Worm (Caenorhabditis elegans) whole organism, late embryonic: ENCODE results near the gene ddx-19.
A peak's percentile ranks its signal among the peaks of the same experiment; 100 is the strongest.

ENCODE experiments used
- T23F11.4 ChIP-seq: fragments of 200-800 bp; sonication (Bioruptor generic); optimal IDR thresholded peaks from 2 replicates; lab custom pipeline; 2018; ENCODE audit warnings: mild to moderate bottlenecking, missing genetic modification characterization, missing compliant biosample characterization
- Y22D7AL.16 ChIP-seq: sonication (generic microtip); optimal IDR thresholded peaks from 2 replicates; lab custom pipeline; 2016; ENCODE audit warnings: missing genetic modification characterization, missing compliant biosample characterization
- ahr-1 ChIP-seq: sonication (generic microtip); optimal IDR thresholded peaks from 2 replicates; lab custom pipeline; 2016; ENCODE audit warnings: missing genetic modification characterization, missing compliant biosample characterization
- ama-1 ChIP-seq: fragments of 150-350 bp; optimal IDR thresholded peaks from 2 replicates; lab custom pipeline; 2014
- ceh-14 ChIP-seq: sonication (generic microtip); optimal IDR thresholded peaks from 2 replicates; lab custom pipeline; 2016; ENCODE audit warnings: missing genotype, missing genetic modification characterization, missing compliant biosample characterization
- ceh-19 ChIP-seq: fragments of 200-800 bp; sonication (Bioruptor generic); optimal IDR thresholded peaks from 2 replicates; lab custom pipeline; 2018; ENCODE audit warnings: mild to moderate bottlenecking, missing genetic modification characterization, missing compliant biosample characterization
- ceh-24 ChIP-seq: sonication (generic microtip); optimal IDR thresholded peaks from 2 replicates; lab custom pipeline; 2016; ENCODE audit warnings: mild to moderate bottlenecking, missing genetic modification characterization, missing compliant biosample characterization
- ceh-34 ChIP-seq: sonication (generic microtip); optimal IDR thresholded peaks from 2 replicates; lab custom pipeline; 2016; ENCODE audit warnings: mild to moderate bottlenecking, missing genetic modification characterization, missing compliant biosample characterization
- dve-1 ChIP-seq: sonication (generic microtip); optimal IDR thresholded peaks from 2 replicates; lab custom pipeline; 2017; ENCODE audit warnings: antibody characterized with exemption, mild to moderate bottlenecking, missing genetic modification characterization, missing compliant biosample characterization
- fax-1 ChIP-seq: sonication (generic microtip); optimal IDR thresholded peaks from 2 replicates; lab custom pipeline; 2016; ENCODE audit warnings: missing genotype, missing genetic modification characterization, missing compliant biosample characterization
- fkh-10 ChIP-seq: fragments of 150-350 bp; optimal IDR thresholded peaks from 2 replicates; lab custom pipeline; 2014; ENCODE audit warnings: missing biosample characterization, missing genetic modification reagents, missing genetic modification characterization
- hlh-15 ChIP-seq: sonication (generic microtip); optimal IDR thresholded peaks from 2 replicates; lab custom pipeline; 2016; ENCODE audit warnings: missing genetic modification characterization, missing compliant biosample characterization
- hlh-30 ChIP-seq: sonication (generic microtip); optimal IDR thresholded peaks from 2 replicates; lab custom pipeline; 2017; ENCODE audit warnings: antibody characterized with exemption, missing genetic modification characterization, missing compliant biosample characterization; ENCODE audit not compliant: insufficient read depth
- hlh-6 ChIP-seq: sonication (generic microtip); optimal IDR thresholded peaks from 2 replicates; lab custom pipeline; 2016; ENCODE audit warnings: missing genotype, missing genetic modification characterization, missing compliant biosample characterization
- hlh-8 ChIP-seq: sonication (generic microtip); optimal IDR thresholded peaks from 2 replicates; lab custom pipeline; 2016; ENCODE audit warnings: missing genotype, missing genetic modification characterization, missing compliant biosample characterization
- lim-6 ChIP-seq: sonication (generic microtip); optimal IDR thresholded peaks from 2 replicates; lab custom pipeline; 2016; ENCODE audit warnings: missing genetic modification characterization, missing compliant biosample characterization
- nhr-232 ChIP-seq: sonication (generic microtip); optimal IDR thresholded peaks from 2 replicates; lab custom pipeline; 2016; ENCODE audit warnings: missing genetic modification characterization, missing compliant biosample characterization
- npax-4 ChIP-seq: sonication (generic microtip); optimal IDR thresholded peaks from 2 replicates; lab custom pipeline; 2016; ENCODE audit warnings: missing genetic modification characterization, missing compliant biosample characterization
- pax-1 ChIP-seq: fragments of 150-350 bp; optimal IDR thresholded peaks from 2 replicates; lab custom pipeline; 2014; ENCODE audit warnings: missing biosample characterization, missing genetic modification characterization
- pha-2 ChIP-seq: sonication (generic microtip); optimal IDR thresholded peaks from 2 replicates; lab custom pipeline; 2017; ENCODE audit warnings: mild to moderate bottlenecking, missing genetic modification characterization, missing compliant biosample characterization
- pros-1 ChIP-seq: fragments of 150-350 bp; optimal IDR thresholded peaks from 2 replicates; lab custom pipeline; 2014; ENCODE audit warnings: missing biosample characterization, missing genetic modification reagents, missing genetic modification characterization
- ref-2 ChIP-seq: sonication (generic microtip); optimal IDR thresholded peaks from 2 replicates; lab custom pipeline; 2016; ENCODE audit warnings: missing genetic modification characterization, missing compliant biosample characterization
- rnt-1 ChIP-seq: sonication (generic microtip); optimal IDR thresholded peaks from 2 replicates; lab custom pipeline; 2016; ENCODE audit warnings: missing genetic modification characterization, missing compliant biosample characterization
- sdc-2 ChIP-seq: sonication (generic microtip); optimal IDR thresholded peaks from 2 replicates; lab custom pipeline; 2016; ENCODE audit warnings: missing genotype, missing genetic modification characterization, missing compliant biosample characterization
- sox-2 ChIP-seq: fragments of 200-800 bp; sonication (Bioruptor generic); IDR thresholded peaks from 2 replicates; pipeline ENCODE4 v1.3.6; 2022; ENCODE audit warnings: missing genetic modification reagents, missing genetic modification characterization, missing compliant biosample characterization
- tbx-2 ChIP-seq: sonication (generic microtip); optimal IDR thresholded peaks from 2 replicates; lab custom pipeline; 2016; ENCODE audit warnings: missing genetic modification characterization, missing compliant biosample characterization
- tbx-7 ChIP-seq: sonication (generic microtip); optimal IDR thresholded peaks from 2 replicates; lab custom pipeline; 2016; ENCODE audit warnings: missing genotype, missing genetic modification characterization, missing compliant biosample characterization
- unc-42 ChIP-seq: sonication (generic microtip); optimal IDR thresholded peaks from 2 replicates; lab custom pipeline; 2016; ENCODE audit warnings: missing genotype, missing genetic modification characterization, missing compliant biosample characterization
- unc-55 ChIP-seq: sonication (generic microtip); optimal IDR thresholded peaks from 2 replicates; lab custom pipeline; 2017; ENCODE audit warnings: missing biosample characterization, missing genetic modification reagents, missing genetic modification characterization
- unc-86 ChIP-seq: sonication (generic microtip); optimal IDR thresholded peaks from 2 replicates; lab custom pipeline; 2016; ENCODE audit warnings: missing genetic modification characterization, missing compliant biosample characterization
- zip-5 ChIP-seq: sonication (generic microtip); optimal IDR thresholded peaks from 2 replicates; lab custom pipeline; 2016; ENCODE audit warnings: missing genetic modification characterization, missing compliant biosample characterization

ddx-19 gene

DNA sequence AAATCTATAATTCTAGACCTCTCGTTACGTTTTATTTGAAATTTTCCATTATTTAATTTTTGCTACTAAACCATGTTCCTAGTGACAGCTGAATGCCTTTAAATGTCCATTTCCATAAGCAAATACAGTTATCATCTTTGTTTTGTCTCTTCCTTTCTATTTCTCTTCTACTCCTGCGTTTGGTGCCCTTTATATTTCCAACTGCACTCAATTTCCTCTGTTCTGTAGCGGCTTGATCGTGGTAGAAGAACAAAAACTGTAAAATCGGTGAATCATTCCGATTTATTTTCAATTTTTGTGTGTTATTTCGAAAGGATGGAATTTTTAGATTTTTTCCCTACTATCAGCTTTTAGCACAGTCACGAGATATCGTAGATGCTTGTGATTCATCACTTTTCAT is 11.2 kb downstream of the ddx-19 start:
- TF ChIP-seq ceh-24 (tag; lab: Kevin White, UChicago) (no peak), ceh-19 (GFP tag; lab: Kevin White, UChicago) (no peak), rnt-1 (tag; lab: Kevin White, UChicago) (no peak), fkh-10 (no peak), hlh-6 (no peak), tbx-7 (tag; lab: Kevin White, UChicago) (no peak), hlh-8 (tag; lab: Kevin White, UChicago) (no peak), hlh-30 (tag; lab: Kevin White, UChicago) (no peak), fax-1 (tag; lab: Kevin White, UChicago) (no peak), sox-2 (GFP tag; lab: Robert Waterston, UW) (no peak), zip-5 (tag; lab: Kevin White, UChicago) (no peak), nhr-232 (tag; lab: Kevin White, UChicago) (no peak), hlh-15 (tag; lab: Kevin White, UChicago) (no peak), dve-1 (tag; lab: Kevin White, UChicago) (no peak), pros-1 (no peak)

DNA sequence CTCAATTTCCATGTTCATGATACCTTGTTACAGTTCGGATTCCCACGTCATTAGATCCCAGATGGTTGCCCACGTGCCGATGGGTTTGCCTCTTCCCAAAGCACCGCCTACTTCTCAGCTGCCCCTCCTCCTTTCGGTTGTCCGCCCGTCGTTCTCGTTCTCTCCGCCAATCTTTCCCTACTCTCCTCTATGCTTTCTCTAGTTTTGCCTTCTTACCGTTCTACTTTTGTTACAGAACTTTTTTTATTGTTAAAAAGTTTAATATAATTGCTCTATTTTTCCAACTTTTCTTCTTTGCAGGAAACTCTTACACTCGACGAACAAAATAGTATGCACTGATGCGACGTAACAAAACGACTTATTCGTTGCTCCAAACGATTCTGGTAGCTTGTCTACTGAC is 11.8 kb downstream of the ddx-19 start, which contains the start of gene lat-1:
Gene lat-1, plus strand, starts transcription at position 301 of the 400 bp plus-strand sequence.
- TF ChIP-seq npax-4 (tag; lab: Kevin White, UChicago) (no peak), ceh-34 (tag; lab: Kevin White, UChicago) (peak; percentile 2), fax-1 (tag; lab: Kevin White, UChicago) (no peak), ahr-1 (tag; lab: Kevin White, UChicago) (no peak)
- TF ChIP-seq, all 69 proteins: peak for 1

DNA sequence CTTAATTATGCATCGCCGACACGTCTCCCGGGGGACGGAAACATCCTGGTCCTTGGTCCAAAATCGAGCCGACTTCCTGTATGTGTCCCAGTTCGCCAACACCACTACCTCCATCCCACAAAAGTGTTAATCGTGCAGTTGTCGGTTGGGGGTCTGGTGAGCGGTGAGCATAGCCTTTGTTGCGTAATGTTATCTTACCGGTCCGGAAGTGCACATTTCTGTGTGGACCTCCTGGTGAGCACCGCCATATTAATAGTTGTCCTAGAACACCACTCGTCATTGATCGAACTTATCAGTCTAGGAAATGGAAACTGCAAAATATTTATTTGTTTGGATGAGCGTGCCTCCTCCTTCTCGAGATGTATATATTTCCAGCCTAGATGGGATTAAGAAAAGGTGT is 12.5 kb downstream of the ddx-19 start:
- TF ChIP-seq ceh-14 (tag; lab: Kevin White, UChicago) (no peak), unc-42 (tag; lab: Kevin White, UChicago) (peak; percentile 0), ama-1 (lab: Kevin White, UChicago) (no peak), ref-2 (tag; lab: Kevin White, UChicago) (peak; percentile 57), Y22D7AL.16 (tag; lab: Kevin White, UChicago) (no peak), sdc-2 (no peak)
- TF ChIP-seq, all 69 proteins: peak for 2

DNA sequence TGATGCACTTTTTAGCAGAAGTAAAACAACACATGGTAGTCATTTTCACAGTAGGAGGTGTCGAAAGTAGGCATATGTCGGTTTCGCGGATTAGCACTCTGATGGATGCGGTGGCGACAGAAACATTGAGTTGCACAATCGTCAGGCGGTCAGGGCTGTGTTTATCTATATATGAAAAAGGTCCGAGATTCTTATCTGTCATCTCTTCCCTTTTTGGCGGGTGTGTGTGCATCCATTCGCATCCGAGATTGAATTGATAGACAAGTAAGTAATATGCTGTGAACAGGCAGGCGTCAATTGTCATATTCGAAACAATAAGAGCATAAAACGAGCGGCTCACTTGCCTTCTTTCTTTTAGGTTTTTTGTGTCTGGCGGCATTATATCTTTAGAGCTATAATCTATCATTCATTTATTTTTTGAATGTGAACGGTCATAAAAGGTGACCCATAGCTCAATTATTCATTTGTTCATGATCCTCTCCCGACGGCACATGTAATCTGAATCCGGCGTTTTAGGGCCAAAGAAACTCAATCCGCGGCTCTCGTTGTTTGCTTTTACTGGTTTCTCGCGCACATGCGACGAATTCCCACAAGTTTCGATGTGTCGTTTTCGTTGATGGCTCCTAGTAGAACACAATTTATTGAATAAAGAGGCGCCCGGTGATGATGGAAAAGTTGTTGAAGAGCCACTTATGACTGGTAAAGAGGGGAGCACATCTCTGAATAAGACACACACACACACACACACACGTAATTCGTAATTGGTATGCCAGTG is 14.1 kb downstream of the ddx-19 start:
- peak; percentile 15 for TF ChIP-seq tbx-2 (tag; lab: Kevin White, UChicago)
- TF ChIP-seq unc-86: no peak
- TF ChIP-seq hlh-30 (tag; lab: Kevin White, UChicago): no peak
- peak; percentile 29 for TF ChIP-seq unc-42 (tag; lab: Kevin White, UChicago)
- peak; percentile 52 for TF ChIP-seq ceh-34 (tag; lab: Kevin White, UChicago)
- peak; percentile 6 for TF ChIP-seq unc-55 (GFP tag; lab: Kevin White, UChicago)
- TF ChIP-seq ceh-19 (GFP tag; lab: Kevin White, UChicago): peak; percentile 52

DNA sequence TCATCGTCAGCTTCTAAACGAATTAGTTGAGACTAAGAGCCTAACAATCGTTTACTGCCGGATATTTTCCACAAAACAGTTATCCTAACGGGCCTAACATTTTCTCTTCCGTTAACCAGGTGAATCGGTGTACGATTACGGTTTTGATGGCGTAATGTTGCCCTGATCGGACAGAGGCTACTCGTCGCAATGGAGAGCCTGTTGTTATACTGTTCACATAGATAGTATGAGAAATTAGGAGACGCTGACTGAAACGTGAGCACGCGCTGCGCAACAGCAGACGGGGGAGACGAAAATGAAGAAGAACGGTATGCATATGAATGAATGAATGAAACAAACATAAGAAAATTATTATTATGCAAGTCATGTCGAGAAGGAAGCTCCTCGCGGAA is 14.7 kb downstream of the ddx-19 start:
- peak; percentile 29 for TF ChIP-seq pha-2 (tag; lab: Kevin White, UChicago)
- peak; percentile 30 for TF ChIP-seq tbx-2 (tag; lab: Kevin White, UChicago)
- TF ChIP-seq lim-6 (tag; lab: Kevin White, UChicago): no peak
- TF ChIP-seq ceh-34 (tag; lab: Kevin White, UChicago): peak; percentile 24
- TF ChIP-seq pax-1 (tag; lab: Kevin White, UChicago): no peak

DNA sequence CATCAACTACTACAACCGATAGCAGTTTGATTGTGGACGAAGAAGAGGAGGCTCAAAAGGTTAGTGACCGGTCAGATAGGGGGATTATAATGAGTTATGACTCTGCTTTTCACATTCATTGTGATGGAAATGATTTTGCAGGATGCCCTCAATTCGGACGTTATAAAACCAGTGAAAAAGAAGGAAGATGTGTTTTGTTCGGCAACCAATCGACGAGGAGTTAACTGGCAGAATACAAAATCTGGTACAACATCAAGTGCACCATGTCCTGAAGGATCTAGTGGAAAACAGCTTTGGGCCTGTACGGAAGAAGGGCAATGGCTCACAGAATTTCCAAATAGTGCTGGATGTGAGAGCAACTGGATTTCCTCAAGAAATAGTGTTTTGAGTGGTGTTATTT is 19.2 kb downstream of the ddx-19 start:
- TF ChIP-seq sox-2 (GFP tag; lab: Robert Waterston, UW) (no peak), T23F11.4 (GFP tag; lab: Kevin White, UChicago) (no peak), ceh-34 (tag; lab: Kevin White, UChicago) (no peak)
